Worm (Caenorhabditis elegans) whole organism, early embryonic: ENCODE results near the gene Y47D3A.31.

Source experiments
- F13C5.2 ChIP-seq: sonication (generic microtip); optimal IDR thresholded peaks from 2 replicates; lab custom pipeline; 2017; ENCODE audit warnings: mild to moderate bottlenecking, missing genetic modification characterization, inconsistent platforms, missing compliant biosample characterization
- aly-1 ChIP-seq: sonication (generic microtip); optimal IDR thresholded peaks from 2 replicates; lab custom pipeline; 2016; ENCODE audit warnings: missing genetic modification characterization, missing compliant biosample characterization
- ama-1 ChIP-seq: fragments of 150-350 bp; optimal IDR thresholded peaks from 2 replicates; lab custom pipeline; 2014
- ceh-13 ChIP-seq: fragments of 200-800 bp; sonication (Bioruptor generic); optimal IDR thresholded peaks from 2 replicates; lab custom pipeline; 2018; ENCODE audit warnings: mild to moderate bottlenecking, missing genetic modification characterization, missing compliant biosample characterization
- ceh-36 ChIP-seq: sonication (generic microtip); optimal IDR thresholded peaks from 2 replicates; lab custom pipeline; 2016; ENCODE audit warnings: missing genetic modification characterization, inconsistent platforms, missing compliant biosample characterization
- pes-1 ChIP-seq: fragments of 200-800 bp; sonication (Bioruptor generic); IDR thresholded peaks from 2 replicates; pipeline ENCODE4 v1.3.6; 2022; ENCODE audit warnings: missing genetic modification reagents, missing genetic modification characterization, missing compliant biosample characterization
- sea-1 ChIP-seq: fragments of 200-800 bp; sonication (Bioruptor generic); conservative IDR thresholded peaks from 2 replicates; pipeline ENCODE4 v1.3.6; 2022; ENCODE audit warnings: missing genetic modification characterization, missing compliant biosample characterization

- no peak for TF ChIP-seq ceh-13 (GFP tag; lab: Kevin White, UChicago)
- TF ChIP-seq aly-1 = no peak
- no peak for TF ChIP-seq ama-1 (lab: Kevin White, UChicago)
- TF ChIP-seq pes-1 (GFP tag; lab: Robert Waterston, UW) = no peak
- TF ChIP-seq F13C5.2 (tag; lab: Kevin White, UChicago) = no peak
- no peak for TF ChIP-seq ceh-36 (tag; lab: Kevin White, UChicago)
- no peak for TF ChIP-seq sea-1 (GFP tag; lab: Robert Waterston, UW)
Measured at ce11 chrIII:11195553-11195952, 38.6 kb upstream of the Y47D3A.31 start.
